Worm (Caenorhabditis elegans): ENCODE results near the gene F21H7.3.
A peak's percentile ranks its signal among the peaks of the same experiment; 100 is the strongest.

ce11 chrV:16225524-16226116 is 9.4 kb downstream of the F21H7.3 start:
- no peak for TF ChIP-seq lin-15B (tag; optimal IDR thresholded peaks at IDR 0.05)
- no peak for TF ChIP-seq pqm-1 (tag; optimal IDR thresholded peaks at IDR 0.05)
- TF ChIP-seq zag-1 (tag; optimal IDR thresholded peaks at IDR 0.05): no peak
- no peak for TF ChIP-seq ama-1 (optimal IDR thresholded peaks at IDR 0.05)
- peak; percentile 22 for TF ChIP-seq snpc-4 (tag; optimal IDR thresholded peaks at IDR 0.05)
